Worm (Caenorhabditis elegans): ENCODE measurements around the gene tpa-1.

ce11 chrIV:73175-73574 is 18.6 kb upstream of the tpa-1 start:
- TF ChIP-seq dmd-6 (GFP tag; IDR thresholded peaks at IDR 0.05) (no peak), vab-7 (GFP tag; IDR thresholded peaks at IDR 0.05) (no peak), ctbp-1 (GFP tag; IDR thresholded peaks at IDR 0.05) (no peak), ceh-28 (tag; optimal IDR thresholded peaks at IDR 0.05) (no peak), ama-1 (optimal IDR thresholded peaks at IDR 0.05) (no peak), mdl-1 (tag; optimal IDR thresholded peaks at IDR 0.05) (no peak), mdt-29 (GFP tag; IDR thresholded peaks at IDR 0.05) (no peak), arid-1 (GFP tag; conservative IDR thresholded peaks at IDR 0.05) (no peak), lin-13 (GFP tag; optimal IDR thresholded peaks at IDR 0.05) (no peak), Y48G9A.11 (GFP tag; IDR thresholded peaks at IDR 0.05) (no peak), R02D3.7 (tag; optimal IDR thresholded peaks at IDR 0.05) (no peak), egl-43 (GFP tag; IDR thresholded peaks at IDR 0.05) (no peak), pha-4 (GFP tag; IDR thresholded peaks at IDR 0.05) (no peak), pha-4 (tag; optimal IDR thresholded peaks at IDR 0.05) (no peak)

Data from whole organism, L4 larva.